Fruit fly (Drosophila melanogaster): Measurements from ENCODE around the gene CG42327.

CG42327 gene

dm6 chr3R:11650105-11651039 lies 5.6 kb upstream of the CG42327 start, which contains the start of the genes Csk and Elp1 (continued):
- TF ChIP-seq ash1 (GFP tag; optimal IDR thresholded peaks at IDR 0.05) = no peak
- no peak for TF ChIP-seq CG11696 (GFP tag; IDR thresholded peaks at IDR 0.05)
- no peak for TF ChIP-seq D19A (tag; optimal IDR thresholded peaks at IDR 0.05)
- no peak for TF ChIP-seq CG6854 (GFP tag; optimal IDR thresholded peaks at IDR 0.05)
- TF ChIP-seq CG10565 (GFP tag; optimal IDR thresholded peaks at IDR 0.05) = no peak
- peak; percentile 20 for TF ChIP-seq CG3281 (GFP tag; optimal IDR thresholded peaks at IDR 0.05)
- no peak for TF ChIP-seq CG11247 (GFP tag; IDR thresholded peaks at IDR 0.05)
- peak; percentile 26 for TF ChIP-seq HHEX (GFP tag; optimal IDR thresholded peaks at IDR 0.05)
- no peak for TF ChIP-seq org-1 (GFP tag; optimal IDR thresholded peaks at IDR 0.05)
- peak; percentile 56; the same call in 1 of the 2 replicates for TF ChIP-seq Xrp1 (GFP tag; IDR thresholded peaks at IDR 0.05)
- TF ChIP-seq zen (tag; optimal IDR thresholded peaks at IDR 0.05) = peak; percentile 19
- no peak for TF ChIP-seq CG8359 (GFP tag; optimal IDR thresholded peaks at IDR 0.05; ENCODE audit: borderline replicate concordance)
- TF ChIP-seq kay (GFP tag; optimal IDR thresholded peaks at IDR 0.05) = peak; percentile 38
- TF ChIP-seq lov (optimal IDR thresholded peaks at IDR 0.05) = no peak
- TF ChIP-seq lov (GFP tag; IDR thresholded peaks at IDR 0.05) = no peak
- TF ChIP-seq sr (GFP tag; IDR thresholded peaks at IDR 0.05) = peak; percentile 80
- no peak for TF ChIP-seq Tbp (GFP tag; optimal IDR thresholded peaks at IDR 0.05)
- TF ChIP-seq CG17912 (GFP tag; optimal IDR thresholded peaks at IDR 0.05) = peak; percentile 12
- peak; percentile 56 for TF ChIP-seq Ssrp (tag; optimal IDR thresholded peaks at IDR 0.05)
- TF ChIP-seq danr (GFP tag; IDR thresholded peaks at IDR 0.05) = no peak
- TF ChIP-seq CG3407 (GFP tag; optimal IDR thresholded peaks at IDR 0.05) = peak; percentile 17
- peak; percentile 40 for TF ChIP-seq CG33557 (GFP tag; optimal IDR thresholded peaks at IDR 0.05)
- TF ChIP-seq B-H2 (GFP tag; optimal IDR thresholded peaks at IDR 0.05) = peak; percentile 49
- peak; percentile 4 for TF ChIP-seq Antp (GFP tag; optimal IDR thresholded peaks at IDR 0.05)
- TF ChIP-seq CG6689 (GFP tag; IDR thresholded peaks at IDR 0.05) = no peak
- no peak for TF ChIP-seq CG4707 (GFP tag; optimal IDR thresholded peaks at IDR 0.05)
- TF ChIP-seq stwl (tag; optimal IDR thresholded peaks at IDR 0.05) = peak; percentile 97
- TF ChIP-seq CkIIα-i1 (GFP tag; IDR thresholded peaks at IDR 0.05) = no peak
- no peak for TF ChIP-seq Mrtf (GFP tag; IDR thresholded peaks at IDR 0.05)
- no peak for TF ChIP-seq br (optimal IDR thresholded peaks at IDR 0.05)
- peak; percentile 48 for TF ChIP-seq Bdp1 (GFP tag; optimal IDR thresholded peaks at IDR 0.05)
- TF ChIP-seq crp (GFP tag; optimal IDR thresholded peaks at IDR 0.05) = peak in 1 of 2 experiments; percentile 53
- peak; percentile 50 for TF ChIP-seq ind (GFP tag; optimal IDR thresholded peaks at IDR 0.05)
- TF ChIP-seq CG15696 (tag; optimal IDR thresholded peaks at IDR 0.05) = peak; percentile 68
- peak; percentile 64 for TF ChIP-seq CG15601 (tag; optimal IDR thresholded peaks at IDR 0.05)
- no peak for TF ChIP-seq corto (GFP tag; optimal IDR thresholded peaks at IDR 0.05)
- TF ChIP-seq CG15269 (tag; optimal IDR thresholded peaks at IDR 0.05) = peak; percentile 44
- TF ChIP-seq Lpt (GFP tag; optimal IDR thresholded peaks at IDR 0.05) = no peak
- peak; percentile 65 for TF ChIP-seq CG9727 (GFP tag; optimal IDR thresholded peaks at IDR 0.05)
- TF ChIP-seq Ravus (GFP tag; IDR thresholded peaks at IDR 0.05) = no peak
- TF ChIP-seq Dip2 (GFP tag; IDR thresholded peaks at IDR 0.05) = no peak
- no peak; the same call in 1 of the 2 replicates for TF ChIP-seq Ada2b (GFP tag; IDR thresholded peaks at IDR 0.05)
- peak; percentile 14 for TF ChIP-seq CG1792 (GFP tag; optimal IDR thresholded peaks at IDR 0.05)
- TF ChIP-seq CG6683 (GFP tag; optimal IDR thresholded peaks at IDR 0.05) = no peak
- no peak for TF ChIP-seq CG7928 (GFP tag; optimal IDR thresholded peaks at IDR 0.05)
- TF ChIP-seq Abd-B (GFP tag; optimal IDR thresholded peaks at IDR 0.05) = peak; percentile 59
- peak; percentile 41 for TF ChIP-seq CG7556 (GFP tag; optimal IDR thresholded peaks at IDR 0.05)
- TF ChIP-seq Asciz (GFP tag; optimal IDR thresholded peaks at IDR 0.05) = no peak
- TF ChIP-seq ase (GFP tag; IDR thresholded peaks at IDR 0.05) = 0 out of 3 replicates have a peak, but pooled peaks have one; percentile 31
